Fruit fly (Drosophila melanogaster): ENCODE results near the gene Cngl.

The Cngl gene

dm6 chrX:15360961-15361360 is 80.1 kb downstream of the Cngl start, which contains the start of gene Pp1-13C:
TSS of gene Pp1-13C (minus strand) at chrX:15361061.
- TF ChIP-seq Ets21C (GFP tag; optimal IDR thresholded peaks at IDR 0.05) (no peak), esn (GFP tag; optimal IDR thresholded peaks at IDR 0.05) (no peak), Hr4 (GFP tag; optimal IDR thresholded peaks at IDR 0.05) (no peak), Hr38 (GFP tag; optimal IDR thresholded peaks at IDR 0.05) (no peak), spab (GFP tag; optimal IDR thresholded peaks at IDR 0.05) (no peak), net (GFP tag; optimal IDR thresholded peaks at IDR 0.05) (no peak), Sox102F (GFP tag; optimal IDR thresholded peaks at IDR 0.05) (no peak), eg (GFP tag; IDR thresholded peaks at IDR 0.05) (no peak), CG8632 (GFP tag; optimal IDR thresholded peaks at IDR 0.05) (no peak), CG10669 (GFP tag; optimal IDR thresholded peaks at IDR 0.05) (no peak), CG3919 (GFP tag; optimal IDR thresholded peaks at IDR 0.05) (no peak), Eip78C (GFP tag) (no peak), salr (GFP tag; optimal IDR thresholded peaks at IDR 0.05) (no peak)

dm6 chrX:15356410-15356809 is 84.6 kb downstream of the Cngl start:
- TF ChIP-seq cyc (GFP tag; optimal IDR thresholded peaks at IDR 0.05) (no peak), esn (GFP tag; optimal IDR thresholded peaks at IDR 0.05) (no peak), net (GFP tag; optimal IDR thresholded peaks at IDR 0.05) (no peak), Sox14 (GFP tag; optimal IDR thresholded peaks at IDR 0.05) (no peak), dsx (GFP tag; optimal IDR thresholded peaks at IDR 0.05; ENCODE audit: poor library complexity, severe bottlenecking) (no peak), CG4318 (GFP tag; optimal IDR thresholded peaks at IDR 0.05) (no peak), Sox102F (GFP tag; optimal IDR thresholded peaks at IDR 0.05) (no peak), CG8632 (GFP tag; optimal IDR thresholded peaks at IDR 0.05) (no peak)

dm6 chrX:15353654-15354053 is 87.4 kb downstream of the Cngl start:
- TF ChIP-seq topi (GFP tag; optimal IDR thresholded peaks at IDR 0.05) (no peak), Eip75B (GFP tag; optimal IDR thresholded peaks at IDR 0.05) (no peak), acj6 (GFP tag; optimal IDR thresholded peaks at IDR 0.05) (no peak), Smox (GFP tag; optimal IDR thresholded peaks at IDR 0.05) (no peak), Blimp-1 (GFP tag; optimal IDR thresholded peaks at IDR 0.05) (no peak), esn (GFP tag; optimal IDR thresholded peaks at IDR 0.05) (no peak), CG6854 (GFP tag; optimal IDR thresholded peaks at IDR 0.05) (no peak), CG3919 (GFP tag; optimal IDR thresholded peaks at IDR 0.05) (no peak), CG4318 (GFP tag; optimal IDR thresholded peaks at IDR 0.05) (no peak)

- TF ChIP-seq vri (GFP tag; optimal IDR thresholded peaks at IDR 0.05): no peak
- TF ChIP-seq Sox14 (GFP tag; optimal IDR thresholded peaks at IDR 0.05): no peak
- TF ChIP-seq Blimp-1 (GFP tag; optimal IDR thresholded peaks at IDR 0.05): no peak
- TF ChIP-seq CG10669 (GFP tag; optimal IDR thresholded peaks at IDR 0.05): no peak
- TF ChIP-seq pdm3 (GFP tag; optimal IDR thresholded peaks at IDR 0.05): no peak
- TF ChIP-seq Met (GFP tag; optimal IDR thresholded peaks at IDR 0.05): no peak
- TF ChIP-seq dsx (GFP tag; optimal IDR thresholded peaks at IDR 0.05; ENCODE audit: poor library complexity, severe bottlenecking): no peak
- TF ChIP-seq CG6163 (GFP tag; IDR thresholded peaks at IDR 0.05): no peak
- no peak for TF ChIP-seq CG3032 (tag; optimal IDR thresholded peaks at IDR 0.05)
- no peak for TF ChIP-seq spab (GFP tag; optimal IDR thresholded peaks at IDR 0.05)
- no peak for TF ChIP-seq CG8319 (GFP tag; optimal IDR thresholded peaks at IDR 0.05)
- TF ChIP-seq acj6 (GFP tag; optimal IDR thresholded peaks at IDR 0.05): no peak
- no peak for TF ChIP-seq lz (GFP tag; optimal IDR thresholded peaks at IDR 0.05)
- TF ChIP-seq CG7368 (GFP tag; optimal IDR thresholded peaks at IDR 0.05): no peak
- no peak for TF ChIP-seq net (GFP tag; optimal IDR thresholded peaks at IDR 0.05)
- TF ChIP-seq CG10631 (GFP tag; optimal IDR thresholded peaks at IDR 0.05): no peak
- no peak for TF ChIP-seq dac (GFP tag; optimal IDR thresholded peaks at IDR 0.05)
- no peak for TF ChIP-seq CG32006 (GFP tag; optimal IDR thresholded peaks at IDR 0.05)
Observed at dm6 chrX:15352692-15353091, 88.4 kb downstream of the Cngl start.
